Fruit fly (Drosophila melanogaster) whole organism, embryonic: ENCODE measurements around the gene LanB1.

Experiments used
- Asciz ChIP-seq: fragments of 200-800 bp; sonication (Bioruptor generic); optimal IDR thresholded peaks from 2 replicates; lab custom pipeline; 2017; ENCODE audit warnings: missing biosample characterization, mild to moderate bottlenecking, missing genetic modification characterization, missing genetic modification reagents
- CG12104 ChIP-seq: fragments of 200-800 bp; sonication (Bioruptor generic); optimal IDR thresholded peaks from 3 replicates; lab custom pipeline; 2016; ENCODE audit warnings: missing biosample characterization, missing genetic modification characterization
- CG12236 ChIP-seq: fragments of 200-800 bp; sonication (Bioruptor generic); optimal IDR thresholded peaks from 2 replicates; lab custom pipeline; 2016; ENCODE audit warnings: missing biosample characterization, missing genetic modification characterization
- CG13123 ChIP-seq: fragments of 200-800 bp; sonication (Bioruptor generic); optimal IDR thresholded peaks from 2 replicates; lab custom pipeline; 2016; ENCODE audit warnings: missing biosample characterization, missing genetic modification characterization
- CG13287 ChIP-seq: fragments of 200-800 bp; sonication (Bioruptor generic); IDR thresholded peaks from 2 replicates; pipeline ENCODE4 v1.3.6; 2022; ENCODE audit warnings: missing biosample characterization, missing genetic modification characterization; ENCODE audit not compliant: partially characterized antibody
- CG15514 ChIP-seq: fragments of 200-800 bp; sonication (Bioruptor generic); optimal IDR thresholded peaks from 3 replicates; lab custom pipeline; 2017; ENCODE audit warnings: missing biosample characterization, missing genetic modification characterization, mild to moderate bottlenecking, moderate library complexity, missing genetic modification reagents
- CG1602 ChIP-seq: fragments of 200-800 bp; sonication (Bioruptor generic); optimal IDR thresholded peaks from 3 replicates; lab custom pipeline; 2016; ENCODE audit warnings: missing biosample characterization, missing genetic modification characterization
- CG17186 ChIP-seq: fragments of 200-800 bp; sonication (Bioruptor generic); optimal IDR thresholded peaks from 3 replicates; lab custom pipeline; 2017; ENCODE audit warnings: missing biosample characterization, missing genetic modification reagents, missing genetic modification characterization
- CG17568 ChIP-seq: fragments of 200-800 bp; sonication (Bioruptor generic); optimal IDR thresholded peaks from 2 replicates; lab custom pipeline; 2018; ENCODE audit warnings: missing biosample characterization, mild to moderate bottlenecking, missing genetic modification characterization, moderate library complexity
- CG31365 ChIP-seq: fragments of 200-800 bp; sonication (Bioruptor generic); optimal IDR thresholded peaks from 2 replicates; lab custom pipeline; 2018; ENCODE audit warnings: missing biosample characterization, mild to moderate bottlenecking, missing genetic modification characterization
- CG32772 ChIP-seq: fragments of 200-800 bp; sonication (Bioruptor generic); IDR thresholded peaks from 2 replicates; pipeline ENCODE4 v1.3.6; 2022; ENCODE audit warnings: missing biosample characterization, missing genetic modification characterization
- CG3995 ChIP-seq: fragments of 200-800 bp; sonication (Bioruptor generic); optimal IDR thresholded peaks from 3 replicates; lab custom pipeline; 2016; ENCODE audit warnings: missing biosample characterization, missing genetic modification characterization
- CG4617 ChIP-seq: fragments of 200-800 bp; sonication (Bioruptor generic); optimal IDR thresholded peaks from 3 replicates; lab custom pipeline; 2016; ENCODE audit warnings: missing biosample characterization, missing genetic modification characterization, borderline replicate concordance
- CG5180 ChIP-seq: fragments of 200-800 bp; sonication (Bioruptor generic); optimal IDR thresholded peaks from 3 replicates; lab custom pipeline; 2017; ENCODE audit warnings: missing biosample characterization, missing genetic modification characterization, mild to moderate bottlenecking, moderate library complexity, missing genetic modification reagents
- CG5245 ChIP-seq: fragments of 200-800 bp; sonication (Bioruptor generic); optimal IDR thresholded peaks from 3 replicates; lab custom pipeline; 2016; ENCODE audit warnings: missing biosample characterization, missing genetic modification characterization
- CG6272 ChIP-seq: fragments of 200-800 bp; sonication (Bioruptor generic); IDR thresholded peaks from 2 replicates; pipeline ENCODE4 v1.3.6; 2022; ENCODE audit warnings: missing biosample characterization, missing genetic modification characterization
- CG8281 ChIP-seq: fragments of 200-800 bp; sonication (Bioruptor generic); optimal IDR thresholded peaks from 2 replicates; lab custom pipeline; 2018; ENCODE audit warnings: missing biosample characterization, mild to moderate bottlenecking, missing genetic modification characterization, moderate library complexity
- CG9817 ChIP-seq: fragments of 200-800 bp; sonication (Bioruptor generic); optimal IDR thresholded peaks from 2 replicates; lab custom pipeline; 2018; ENCODE audit warnings: missing biosample characterization, mild to moderate bottlenecking, missing genetic modification characterization, moderate library complexity
- CHES-1-like ChIP-seq: fragments of 200-800 bp; sonication (Bioruptor generic); optimal IDR thresholded peaks from 2 replicates; lab custom pipeline; 2016; ENCODE audit warnings: missing biosample characterization, missing genetic modification characterization
- Dfd ChIP-seq, 2 experiments: fragments of >200 bp; optimal IDR thresholded peaks; 2 replicates each; lab custom pipeline; 2017; ENCODE audit warnings: missing biosample characterization in 2 of 2, missing genetic modification characterization in 2 of 2
- ERR ChIP-seq: fragments of 200-800 bp; sonication (Bioruptor generic); optimal IDR thresholded peaks from 2 replicates; lab custom pipeline; 2016; ENCODE audit warnings: missing biosample characterization, missing genetic modification characterization
- GATAe ChIP-seq: fragments of 200-800 bp; sonication (Bioruptor generic); conservative IDR thresholded peaks from 2 replicates; pipeline ENCODE4 v1.3.6; 2022; ENCODE audit warnings: missing biosample characterization, missing genetic modification characterization
- H15 ChIP-seq: fragments of 200-800 bp; sonication (Bioruptor generic); IDR thresholded peaks from 3 replicates; pipeline ENCODE4 v1.3.6; 2022; ENCODE audit warnings: missing biosample characterization, missing genetic modification characterization
- HLH3B ChIP-seq: fragments of 200-800 bp; sonication (Bioruptor generic); IDR thresholded peaks from 2 replicates; pipeline ENCODE4 v1.3.6; 2022; ENCODE audit warnings: missing biosample characterization, missing genetic modification characterization
- Hmx ChIP-seq: fragments of 200-800 bp; sonication (Bioruptor generic); optimal IDR thresholded peaks from 2 replicates; lab custom pipeline; 2016; ENCODE audit warnings: missing biosample characterization, missing genetic modification characterization
- Hr51 ChIP-seq, 2 experiments: fragments of 200-800 bp; sonication (Bioruptor generic); optimal IDR thresholded peaks; 2 replicates in 1 of 2; 3 replicates in 1 of 2; lab custom pipeline; 2016 to 2018; ENCODE audit warnings: missing biosample characterization in 2 of 2, missing genetic modification characterization in 2 of 2, mild to moderate bottlenecking in 1 of 2, moderate library complexity in 1 of 2
- Kr ChIP-seq: fragments of 200-800 bp; sonication (Bioruptor generic); optimal IDR thresholded peaks from 2 replicates; lab custom pipeline; 2017; ENCODE audit warnings: missing biosample characterization, mild to moderate bottlenecking, missing genetic modification characterization
- MBD-R2 ChIP-seq: fragments of 200-800 bp; sonication (Bioruptor generic); IDR thresholded peaks from 2 replicates; pipeline ENCODE4 v1.3.6; 2022; ENCODE audit warnings: missing biosample characterization, missing genetic modification characterization
- Med ChIP-seq: fragments of 200-800 bp; sonication (Bioruptor generic); peaks from one replicate; lab custom pipeline; 2016; ENCODE audit warnings: missing biosample characterization, missing genetic modification characterization, mild to moderate bottlenecking, inconsistent platforms, moderate library complexity
- Nf-YC ChIP-seq: fragments of 200-800 bp; optimal IDR thresholded peaks from 3 replicates; lab custom pipeline; 2019; ENCODE audit warnings: missing biosample characterization, mild to moderate bottlenecking, missing genetic modification characterization, moderate library complexity
- Sin3A ChIP-seq: fragments of >200 bp; optimal IDR thresholded peaks from 2 replicates; lab custom pipeline; 2018
- Usf ChIP-seq: fragments of 200-800 bp; sonication (Bioruptor generic); optimal IDR thresholded peaks from 2 replicates; lab custom pipeline; 2017; ENCODE audit warnings: missing genotype, missing biosample characterization, missing genetic modification characterization
- az2 ChIP-seq: fragments of 200-800 bp; sonication (Bioruptor generic); optimal IDR thresholded peaks from 3 replicates; lab custom pipeline; 2016; ENCODE audit warnings: missing biosample characterization, missing genetic modification characterization
- bsh ChIP-seq, 2 experiments: fragments of 200-800 bp; sonication (Bioruptor generic); optimal IDR thresholded peaks; 2 replicates each; lab custom pipeline; 2017 to 2018; ENCODE audit warnings: mild to moderate bottlenecking in 2 of 2, missing biosample characterization in 2 of 2, missing genetic modification characterization in 2 of 2, moderate library complexity in 1 of 2
- cg ChIP-seq: fragments of 200-800 bp; sonication (Bioruptor generic); optimal IDR thresholded peaks from 3 replicates; lab custom pipeline; 2019; ENCODE audit warnings: missing biosample characterization, mild to moderate bottlenecking, missing genetic modification characterization, moderate library complexity
- chinmo ChIP-seq: fragments of 200-800 bp; sonication (Bioruptor generic); IDR thresholded peaks from 4 replicates; pipeline ENCODE4 v1.3.6; 2022; ENCODE audit warnings: missing biosample characterization, missing genetic modification characterization; ENCODE audit not compliant: partially characterized antibody
- dimm ChIP-seq: fragments of 200-800 bp; sonication (Bioruptor generic); IDR thresholded peaks from 2 replicates; pipeline ENCODE4 v1.3.6; 2022; ENCODE audit warnings: missing biosample characterization, missing genetic modification characterization
- ftz-f1 ChIP-seq: fragments of 200-800 bp; sonication (Bioruptor generic); optimal IDR thresholded peaks from 2 replicates; lab custom pipeline; 2016; ENCODE audit warnings: missing biosample characterization, missing genetic modification characterization
- fu2 ChIP-seq: fragments of 200-800 bp; sonication (Bioruptor generic); optimal IDR thresholded peaks from 2 replicates; lab custom pipeline; 2016; ENCODE audit warnings: missing biosample characterization, missing genetic modification characterization
- kay ChIP-seq: fragments of 200-800 bp; sonication (Bioruptor generic); optimal IDR thresholded peaks from 2 replicates; lab custom pipeline; 2016; ENCODE audit warnings: missing biosample characterization, missing genetic modification characterization
- maf-S ChIP-seq: fragments of 200-800 bp; sonication (Bioruptor generic); optimal IDR thresholded peaks from 2 replicates; lab custom pipeline; 2016; ENCODE audit warnings: missing biosample characterization, missing genetic modification characterization
- sc ChIP-seq, 3 experiments: fragments of >200 bp in 2 of 3; fragments of 200-800 bp in 1 of 3; sonication (Bioruptor generic) in 1 of 3; optimal IDR thresholded peaks; 2 replicates in 2 of 3; 3 replicates in 1 of 3; lab custom pipeline; 2017; ENCODE audit warnings: mild to moderate bottlenecking in 1 of 3, missing biosample characterization in 1 of 3, missing genetic modification characterization in 1 of 3, missing genetic modification reagents in 1 of 3
- slbo ChIP-seq: fragments of 200-800 bp; sonication (Bioruptor generic); IDR thresholded peaks from 2 replicates; pipeline ENCODE4 v1.3.6; 2022; ENCODE audit warnings: missing biosample characterization, missing genetic modification characterization
- tup ChIP-seq: fragments of 200-800 bp; sonication (Bioruptor generic); optimal IDR thresholded peaks from 2 replicates; lab custom pipeline; 2016; ENCODE audit warnings: missing biosample characterization, mild to moderate bottlenecking, missing genetic modification characterization, moderate library complexity
- twi ChIP-seq: fragments of 200-800 bp; optimal IDR thresholded peaks from 2 replicates; lab custom pipeline; 2019; ENCODE audit warnings: missing biosample characterization, mild to moderate bottlenecking, missing genetic modification characterization, moderate library complexity
- usp ChIP-seq: fragments of >200 bp; optimal IDR thresholded peaks from 2 replicates; lab custom pipeline; 2017; ENCODE audit warnings: missing biosample characterization, missing genetic modification characterization
- zen ChIP-seq: fragments of 200-800 bp; sonication (Bioruptor generic); optimal IDR thresholded peaks from 3 replicates; lab custom pipeline; 2018; ENCODE audit warnings: missing biosample characterization, mild to moderate bottlenecking, missing genetic modification characterization, moderate library complexity

LanB1 gene

dm6 chr2L:7827045-7828004, 16.1 kb downstream of the LanB1 start, which contains the start of the genes Rack1 and mts (continued):
- TF ChIP-seq sc (optimal IDR thresholded peaks at IDR 0.05; lab: Kevin White, UChicago) (no peak), sc (GFP tag; optimal IDR thresholded peaks at IDR 0.05; lab: Kevin White, UChicago) (peak; percentile 82), CG12236 (GFP tag; lab: Kevin White, UChicago) (peak; percentile 60), CG13287 (GFP tag; lab: Robert Waterston, UW) (peak; percentile 47), Usf (GFP tag; lab: Kevin White, UChicago) (peak; percentile 73), CG9817 (tag; lab: Kevin White, UChicago) (peak; percentile 81), CG6272 (GFP tag; lab: Robert Waterston, UW) (peak; percentile 35; the same call in 1 of the 2 replicates), az2 (GFP tag; lab: Kevin White, UChicago) (peak; percentile 65), HLH3B (peak; percentile 84), CG5180 (GFP tag; lab: Kevin White, UChicago) (peak; percentile 73), chinmo (0 out of 4 replicates have a peak, but pooled peaks have one; percentile 8), Asciz (peak; percentile 87), CG1602 (GFP tag; lab: Kevin White, UChicago) (peak; percentile 77), CG17186 (peak; percentile 57), slbo (GFP tag; lab: Robert Waterston, UW) (peak; percentile 84), usp (no peak), H15 (GFP tag; lab: Robert Waterston, UW) (peak; percentile 79), CG13123 (GFP tag; lab: Kevin White, UChicago) (peak; percentile 34), zen (tag; lab: Kevin White, UChicago) (peak; percentile 29), CG3995 (GFP tag; lab: Kevin White, UChicago) (peak; percentile 49), fu2 (GFP tag; lab: Kevin White, UChicago) (peak; percentile 72), maf-S (GFP tag; lab: Kevin White, UChicago) (peak; percentile 82), Nf-YC (peak; percentile 60), dimm (GFP tag; lab: Robert Waterston, UW) (no peak), MBD-R2 (GFP tag; lab: Robert Waterston, UW) (peak; percentile 66), CG17568 (GFP tag; lab: Kevin White, UChicago) (peak; percentile 88), cg (GFP tag; lab: Kevin White, UChicago) (no peak), CHES-1-like (peak; percentile 64), CG12104 (GFP tag; lab: Kevin White, UChicago) (peak; percentile 79), kay (GFP tag; lab: Kevin White, UChicago) (no peak), twi (peak; percentile 52), CG31365 (peak; percentile 82), ftz-f1 (GFP tag; lab: Kevin White, UChicago) (no peak), CG5245 (GFP tag; lab: Kevin White, UChicago) (peak; percentile 76), Hr51 (GFP tag; optimal IDR thresholded peaks at IDR 0.05; lab: Kevin White, UChicago) (peak; percentile 67 to 76), CG4617 (GFP tag; lab: Kevin White, UChicago) (peak; percentile 60), Sin3A (lab: Kevin White, UChicago) (peak; percentile 24), tup (peak; percentile 64), CG8281 (tag; lab: Kevin White, UChicago) (peak; percentile 49), Kr (GFP tag; lab: Kevin White, UChicago) (peak; percentile 73), CG32772 (peak; percentile 50; the same call in 1 of the 2 replicates), CG15514 (GFP tag; lab: Kevin White, UChicago) (peak; percentile 96), bsh (GFP tag; optimal IDR thresholded peaks at IDR 0.05; lab: Kevin White, UChicago) (peak; percentile 44 to 68), Dfd (GFP tag; optimal IDR thresholded peaks at IDR 0.05; lab: Kevin White, UChicago) (no peak), ERR (GFP tag; lab: Kevin White, UChicago) (peak; percentile 71), Hmx (GFP tag; lab: Kevin White, UChicago) (no peak), GATAe (GFP tag; lab: Robert Waterston, UW) (no peak), Med (peak; percentile 99)
